Fruit fly (Drosophila melanogaster) S2 (cell line): ENCODE data around the gene CG34427.

Experiments used
- CG8478 ChIP-seq: fragments of >200 bp; optimal IDR thresholded peaks from 2 replicates; lab custom pipeline; 2018
- CTCF ChIP-seq, 2 experiments: fragments of >200 bp; optimal IDR thresholded peaks; 2 replicates each; lab custom pipeline; 2018

Gene CG34427

dm6 chr3L:8781993-8782392 lies 22.6 kb upstream of the CG34427 start:
- TF ChIP-seq CG8478 (lab: Kevin White, UChicago) (no peak), CTCF (optimal IDR thresholded peaks at IDR 0.05; lab: Kevin White, UChicago) (no peak)

dm6 chr3L:8783299-8783698 lies 21.3 kb upstream of the CG34427 start:
- no peak for TF ChIP-seq CG8478 (lab: Kevin White, UChicago)
- TF ChIP-seq CTCF (optimal IDR thresholded peaks at IDR 0.05; lab: Kevin White, UChicago): no peak

- TF ChIP-seq CG8478 (lab: Kevin White, UChicago) (no peak), CTCF (optimal IDR thresholded peaks at IDR 0.05; lab: Kevin White, UChicago) (no peak)
These were observed 17.3 kb upstream of the CG34427 start for dm6 chr3L:8787240-8787639.

DNA sequence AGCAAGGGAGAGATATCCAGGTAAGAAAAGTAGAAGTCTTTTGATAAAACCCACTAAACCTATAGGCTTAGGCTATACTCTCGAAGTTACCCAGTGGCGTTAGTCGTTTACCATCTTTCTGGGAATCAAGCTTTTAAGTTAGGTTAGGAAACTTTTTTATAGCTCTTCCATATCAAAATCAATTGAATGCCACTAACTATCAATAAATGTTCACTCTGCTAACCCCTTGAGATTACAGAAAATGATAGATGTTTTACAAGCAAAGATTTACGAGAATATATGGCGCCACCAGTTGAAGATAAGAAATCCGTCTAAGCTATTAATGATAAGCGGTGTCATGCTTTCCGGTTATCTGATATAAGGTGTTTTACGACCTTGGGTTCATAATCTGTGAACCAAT lies 16.9 kb upstream of the CG34427 start:
- TF ChIP-seq CTCF (optimal IDR thresholded peaks at IDR 0.05; lab: Kevin White, UChicago): no peak
- TF ChIP-seq CG8478 (lab: Kevin White, UChicago): no peak

DNA sequence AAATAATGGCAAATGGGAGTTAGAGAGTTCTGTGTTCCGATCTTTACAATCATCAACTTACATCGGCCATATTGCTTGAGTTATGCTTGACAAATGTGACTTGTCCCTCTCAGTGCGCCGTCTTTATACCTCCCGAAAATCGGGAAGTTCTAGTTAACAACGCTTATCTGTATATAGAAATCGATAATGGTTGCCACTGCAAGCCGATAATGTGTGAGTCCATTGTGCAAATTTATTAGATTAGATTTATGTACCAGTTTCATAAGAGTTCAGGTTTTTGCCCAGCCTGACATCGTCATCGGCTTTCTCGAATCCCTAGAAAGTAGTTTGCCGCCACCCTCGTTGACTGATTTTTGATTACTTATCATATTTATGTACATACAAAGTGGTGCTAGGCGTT lies 16.1 kb upstream of the CG34427 start, which contains the start of gene Acbp5:
Gene Acbp5 (minus strand): TSS at position 101 of the 400 bp plus-strand sequence.
- TF ChIP-seq CTCF (optimal IDR thresholded peaks at IDR 0.05; lab: Kevin White, UChicago) (no peak), CG8478 (lab: Kevin White, UChicago) (no peak)

- TF ChIP-seq CG8478 (lab: Kevin White, UChicago): no peak
- no peak for TF ChIP-seq CTCF (optimal IDR thresholded peaks at IDR 0.05; lab: Kevin White, UChicago)
These were observed 6.4 kb upstream of the CG34427 start for dm6 chr3L:8798129-8798528.

DNA sequence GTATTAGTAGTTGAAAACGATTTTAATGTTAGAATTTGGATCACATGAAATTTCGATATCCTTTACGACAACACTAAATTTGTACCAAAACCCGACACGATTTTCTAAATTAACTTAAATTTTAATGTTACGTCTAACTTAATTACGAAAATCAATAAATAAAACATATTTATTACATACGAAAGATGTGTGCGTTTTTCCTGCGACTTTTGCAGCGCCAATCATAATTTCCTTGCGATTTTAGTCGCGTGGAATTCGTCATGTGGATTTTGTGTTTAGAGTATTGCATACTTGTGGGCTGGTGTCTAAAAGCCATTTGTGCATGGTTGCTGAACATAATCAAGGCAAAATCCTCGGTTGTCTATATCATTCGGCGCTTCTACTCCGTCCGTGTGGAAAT lies 6.0 kb upstream of the CG34427 start:
- TF ChIP-seq CG8478 (lab: Kevin White, UChicago) (no peak), CTCF (optimal IDR thresholded peaks at IDR 0.05; lab: Kevin White, UChicago) (no peak)

dm6 chr3L:8800432-8800831 lies 4.1 kb upstream of the CG34427 start, which contains the start of gene CG13310:
CG13310 (minus strand) TSS chr3L:8800532.
- TF ChIP-seq CG8478 (lab: Kevin White, UChicago) (no peak), CTCF (optimal IDR thresholded peaks at IDR 0.05; lab: Kevin White, UChicago) (no peak)

DNA sequence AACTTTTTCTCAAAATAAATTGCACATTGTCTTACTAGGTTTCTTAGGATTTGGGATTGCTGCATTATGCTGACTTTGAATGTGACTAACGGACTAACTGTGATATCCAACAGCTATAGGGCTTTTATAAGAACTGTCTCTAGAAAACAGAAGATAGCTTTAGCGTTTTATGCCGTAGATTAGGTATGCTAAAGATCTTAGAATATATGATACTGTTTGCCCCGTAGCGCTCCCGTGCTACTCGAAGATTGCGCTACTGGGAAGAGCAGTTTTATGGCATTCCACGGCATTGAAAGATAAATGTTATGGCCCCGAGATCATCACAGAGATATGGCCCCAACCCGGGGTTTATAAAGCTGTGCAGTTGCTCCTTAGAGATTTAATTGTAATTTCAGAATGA lies 2.5 kb upstream of the CG34427 start, which contains the start of the genes CG13311 and CG34426:
Gene CG13311 (minus strand): TSS at position 101 of the 400 bp plus-strand sequence.
Gene CG34426 (plus strand): TSS at position 400 of the 400 bp plus-strand sequence.
- TF ChIP-seq CTCF (optimal IDR thresholded peaks at IDR 0.05; lab: Kevin White, UChicago) (no peak), CG8478 (lab: Kevin White, UChicago) (no peak)

DNA sequence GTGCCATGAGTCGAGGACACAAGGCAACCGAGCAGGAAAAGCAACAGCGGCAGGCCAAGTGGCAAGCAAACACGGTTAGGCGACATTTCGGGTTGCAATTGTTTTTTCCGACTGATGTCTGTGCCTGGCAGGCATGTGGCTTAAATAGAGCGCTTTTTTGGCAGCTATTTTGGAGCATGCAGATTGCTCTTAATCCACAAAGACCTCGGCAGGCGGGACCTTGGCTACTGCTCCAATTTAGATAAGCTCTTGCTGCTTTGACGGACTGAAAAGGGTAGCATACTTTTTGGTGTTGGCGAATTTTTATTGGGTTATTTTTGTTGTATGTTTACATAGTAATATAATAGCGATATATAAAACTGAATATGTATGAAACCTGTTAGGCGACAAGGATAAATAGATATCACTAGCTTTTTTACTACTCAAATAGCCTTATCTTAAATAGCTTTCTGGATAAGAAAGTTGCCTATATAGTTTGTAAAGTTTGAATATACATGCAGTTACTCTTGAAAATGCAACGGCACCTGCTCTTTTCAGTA lies 2.6 kb downstream of the CG34427 start, which contains the start of the genes CG13312 and CG32024:
Gene CG13312 (minus strand): TSS at position 101 of the 539 bp plus-strand sequence.
Gene CG32024 (plus strand): TSS at position 489 of the 539 bp plus-strand sequence.
- TF ChIP-seq CG8478 (lab: Kevin White, UChicago) (no peak), CTCF (optimal IDR thresholded peaks at IDR 0.05; lab: Kevin White, UChicago) (no peak)

dm6 chr3L:8808244-8808643 lies 3.7 kb downstream of the CG34427 start, which contains the start of gene CG13308:
CG13308 (plus strand) TSS chr3L:8808544.
- TF ChIP-seq CTCF (optimal IDR thresholded peaks at IDR 0.05; lab: Kevin White, UChicago): no peak
- TF ChIP-seq CG8478 (lab: Kevin White, UChicago): no peak

- TF ChIP-seq CG8478 (lab: Kevin White, UChicago) (no peak), CTCF (optimal IDR thresholded peaks at IDR 0.05; lab: Kevin White, UChicago) (no peak)
These were observed 5.5 kb downstream of the CG34427 start, which contains the start of gene CG13309 for dm6 chr3L:8810095-8810494. CG13309 (plus strand) TSS chr3L:8810395.

- TF ChIP-seq CTCF (optimal IDR thresholded peaks at IDR 0.05; lab: Kevin White, UChicago): no peak
- TF ChIP-seq CG8478 (lab: Kevin White, UChicago): no peak
These were observed 8.9 kb downstream of the CG34427 start for dm6 chr3L:8813484-8813883.

DNA sequence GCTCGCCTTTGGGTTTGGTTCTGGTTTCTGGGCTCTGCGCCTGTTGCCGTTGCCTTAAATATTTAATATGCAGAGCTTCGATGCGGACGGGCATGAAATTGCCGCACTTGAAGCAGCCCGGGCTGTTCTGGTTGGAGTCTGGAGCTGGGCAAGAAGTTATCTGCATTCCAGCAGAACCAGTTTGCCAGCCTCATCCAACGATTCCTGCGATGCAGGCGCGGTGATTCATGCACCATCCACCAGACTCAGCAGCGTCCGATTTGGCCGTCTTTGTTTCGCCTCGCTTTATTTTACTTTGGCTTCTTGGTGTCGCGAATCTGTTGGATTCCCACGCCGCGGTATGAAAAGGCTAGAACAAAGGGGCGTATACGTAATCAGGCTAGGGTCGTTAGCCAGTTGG lies 14.9 kb downstream of the CG34427 start:
- TF ChIP-seq CTCF (optimal IDR thresholded peaks at IDR 0.05; lab: Kevin White, UChicago) (no peak), CG8478 (lab: Kevin White, UChicago) (no peak)

DNA sequence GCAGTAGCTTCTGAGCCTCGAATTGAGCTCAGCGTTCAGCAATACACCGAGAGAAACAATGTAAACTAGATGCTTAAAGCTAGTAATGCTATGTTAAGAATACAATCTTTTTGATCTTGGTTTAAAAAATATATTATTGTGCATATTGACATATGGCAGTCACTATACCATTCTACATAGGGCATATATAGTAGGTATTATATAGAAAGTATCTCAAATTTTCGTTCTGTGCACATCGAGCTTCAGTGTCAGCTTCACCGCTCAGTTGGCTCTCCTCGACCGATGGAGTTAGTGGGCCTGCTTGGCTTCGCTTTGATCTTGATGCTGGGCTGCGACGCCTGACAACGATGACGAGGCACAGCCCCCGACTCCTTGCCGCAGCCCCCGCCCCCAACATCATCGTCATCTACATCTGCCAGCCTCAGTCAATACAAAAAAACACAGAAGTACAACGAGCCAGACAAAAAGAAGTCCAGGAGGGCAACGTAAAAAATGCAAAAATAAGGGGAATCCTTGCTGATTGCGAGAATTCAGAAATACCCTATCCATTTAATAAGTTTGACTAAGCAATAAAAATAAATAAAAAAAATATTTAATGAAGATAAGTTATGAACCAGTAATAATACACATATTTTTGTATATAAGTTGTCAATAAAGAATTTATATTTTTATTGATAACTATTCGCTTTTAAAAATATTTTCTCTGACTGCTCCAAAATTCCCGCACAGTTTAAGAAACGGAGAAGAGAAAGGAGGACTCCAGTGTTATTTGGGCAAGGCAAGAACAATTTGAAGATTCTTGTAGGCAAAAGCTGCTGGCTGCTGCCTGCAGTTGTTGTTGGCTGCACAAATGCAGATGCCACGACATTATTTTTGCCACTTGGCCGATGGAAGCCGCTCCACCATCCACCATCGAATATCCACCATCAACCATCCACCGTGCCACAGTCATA lies 17.4 kb downstream of the CG34427 start:
- no peak for TF ChIP-seq CG8478 (lab: Kevin White, UChicago)
- TF ChIP-seq CTCF (optimal IDR thresholded peaks at IDR 0.05; lab: Kevin White, UChicago): no peak
